Worm (Caenorhabditis elegans) whole organism, young adult: ENCODE measurements around the gene bath-37.

ENCODE experiments used
- F55B11.4 ChIP-seq: sonication (generic microtip); optimal IDR thresholded peaks from 2 replicates; lab custom pipeline; 2016; ENCODE audit warnings: missing compliant biosample characterization, missing genetic modification characterization, borderline replicate concordance; ENCODE audit not compliant: insufficient read depth
- Y53G8AR.9 ChIP-seq: fragments of 200-800 bp; sonication (Bioruptor generic); conservative IDR thresholded peaks from 2 replicates; pipeline ENCODE4 v1.3.6; 2022; ENCODE audit warnings: missing genetic modification reagents, missing genetic modification characterization, missing compliant biosample characterization
- Y67H2A.10 ChIP-seq: fragments of 200-800 bp; sonication (Bioruptor generic); conservative IDR thresholded peaks from 2 replicates; pipeline ENCODE4 v1.3.6; 2022; ENCODE audit warnings: missing genetic modification reagents, missing genetic modification characterization, missing compliant biosample characterization
- dpl-1 ChIP-seq: fragments of 150-350 bp; optimal IDR thresholded peaks from 2 replicates; lab custom pipeline; 2014; ENCODE audit warnings: missing biosample characterization, missing genetic modification reagents, missing genetic modification characterization
- mcd-1 ChIP-seq: fragments of 200-800 bp; sonication (Bioruptor generic); IDR thresholded peaks from 2 replicates; pipeline ENCODE4 v1.3.6; 2022; ENCODE audit warnings: missing genetic modification reagents, missing genetic modification characterization, missing compliant biosample characterization

DNA sequence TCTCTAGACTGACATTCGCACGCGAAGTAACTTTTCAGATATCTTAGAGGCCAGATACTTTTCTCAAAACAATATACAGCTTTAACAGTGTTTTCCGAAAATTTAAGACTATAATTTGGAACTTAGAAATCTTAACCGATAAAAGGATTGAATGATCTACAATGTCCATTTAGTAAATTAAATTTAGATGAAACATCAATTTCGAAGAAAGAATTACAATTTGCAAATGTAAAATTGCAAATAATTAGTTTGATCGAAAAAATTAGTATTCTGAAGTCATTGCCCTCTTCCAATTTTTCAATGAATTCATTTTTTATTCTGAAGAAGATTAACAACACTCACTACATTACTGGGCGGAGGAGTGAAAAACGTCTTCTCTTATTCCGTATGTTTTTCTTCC, at the start of gene bath-37:
- TF ChIP-seq Y67H2A.10 (GFP tag; lab: Robert Waterston, UW) (no peak), Y53G8AR.9 (no peak), F55B11.4 (tag; lab: Kevin White, UChicago) (no peak), mcd-1 (GFP tag; lab: Robert Waterston, UW) (no peak), dpl-1 (GFP tag; lab: Kevin White, UChicago) (no peak)
